Worm (Caenorhabditis elegans) whole organism, L2 larva: Measurements from ENCODE around the gene atf-2.

ENCODE experiments used
- C34F6.9 ChIP-seq: fragments of 150-350 bp; optimal IDR thresholded peaks from 2 replicates; lab custom pipeline; 2014; ENCODE audit warnings: missing biosample characterization, missing genetic modification characterization
- F13H6.1 ChIP-seq: sonication (generic microtip); optimal IDR thresholded peaks from 2 replicates; lab custom pipeline; 2016; ENCODE audit warnings: missing genetic modification characterization, missing compliant biosample characterization
- R02D3.7 ChIP-seq: fragments of 150-350 bp; optimal IDR thresholded peaks from 2 replicates; lab custom pipeline; 2014; ENCODE audit warnings: missing biosample characterization, missing genetic modification characterization
- Y55F3AM.14 ChIP-seq: fragments of 200-800 bp; sonication (Bioruptor generic); optimal IDR thresholded peaks from 2 replicates; lab custom pipeline; 2018; ENCODE audit warnings: mild to moderate bottlenecking, missing genetic modification characterization, missing compliant biosample characterization
- ZK546.5 ChIP-seq: sonication (generic microtip); optimal IDR thresholded peaks from 2 replicates; lab custom pipeline; 2017; ENCODE audit warnings: missing biosample characterization, missing genetic modification characterization
- alr-1 ChIP-seq: fragments of 150-350 bp; optimal IDR thresholded peaks from 2 replicates; lab custom pipeline; 2014; ENCODE audit warnings: missing biosample characterization, missing genetic modification characterization
- aly-2 ChIP-seq: fragments of 150-350 bp; optimal IDR thresholded peaks from 2 replicates; lab custom pipeline; 2014; ENCODE audit warnings: missing biosample characterization, missing genetic modification characterization
- ama-1 ChIP-seq: fragments of 150-350 bp; optimal IDR thresholded peaks from 2 replicates; lab custom pipeline; 2018; ENCODE audit warnings: inconsistent platforms
- blmp-1 ChIP-seq: sonication (generic microtip); optimal IDR thresholded peaks from 2 replicates; lab custom pipeline; 2017; ENCODE audit warnings: missing genetic modification characterization, mild to moderate bottlenecking, missing compliant biosample characterization, antibody characterized with exemption, moderate library complexity; ENCODE audit not compliant: insufficient read depth
- ceh-16 ChIP-seq: fragments of 150-350 bp; optimal IDR thresholded peaks from 2 replicates; lab custom pipeline; 2014; ENCODE audit warnings: missing biosample characterization, missing genetic modification characterization
- ceh-82 ChIP-seq: fragments of 150-350 bp; optimal IDR thresholded peaks from 2 replicates; lab custom pipeline; 2014; ENCODE audit warnings: missing biosample characterization, missing genetic modification characterization
- crh-2 ChIP-seq: sonication (generic microtip); optimal IDR thresholded peaks from 2 replicates; lab custom pipeline; 2017; ENCODE audit warnings: missing biosample characterization, missing genetic modification characterization
- dmd-4 ChIP-seq: sonication (generic microtip); optimal IDR thresholded peaks from 2 replicates; lab custom pipeline; 2017; ENCODE audit warnings: missing biosample characterization, missing genetic modification characterization
- egl-27 ChIP-seq: sonication (generic microtip); optimal IDR thresholded peaks from 3 replicates; lab custom pipeline; 2017; ENCODE audit warnings: missing biosample characterization, missing genetic modification reagents, missing genetic modification characterization
- elt-1 ChIP-seq: fragments of 150-350 bp; optimal IDR thresholded peaks from 2 replicates; lab custom pipeline; 2014; ENCODE audit warnings: missing biosample characterization, missing genetic modification characterization
- elt-3 ChIP-seq: sonication (generic microtip); optimal IDR thresholded peaks from 2 replicates; lab custom pipeline; 2017; ENCODE audit warnings: missing biosample characterization, missing genetic modification characterization
- fos-1 ChIP-seq: fragments of 150-350 bp; optimal IDR thresholded peaks from 2 replicates; lab custom pipeline; 2014; ENCODE audit warnings: missing biosample characterization, missing genetic modification characterization
- gmeb-1 ChIP-seq: fragments of 150-350 bp; optimal IDR thresholded peaks from 2 replicates; lab custom pipeline; 2014; ENCODE audit warnings: missing biosample characterization, missing genetic modification characterization
- lin-11 ChIP-seq: fragments of 150-350 bp; sonication (generic microtip); optimal IDR thresholded peaks from 2 replicates; lab custom pipeline; 2014; ENCODE audit warnings: missing biosample characterization, missing genetic modification characterization, inconsistent platforms, mixed read lengths
- lin-13 ChIP-seq: fragments of 150-350 bp; optimal IDR thresholded peaks from 2 replicates; lab custom pipeline; 2014; ENCODE audit warnings: missing biosample characterization, missing genetic modification reagents, missing genetic modification characterization
- lin-39 ChIP-seq: fragments of 150-350 bp; optimal IDR thresholded peaks from 2 replicates; lab custom pipeline; 2014; ENCODE audit warnings: missing biosample characterization, missing genetic modification reagents, missing genetic modification characterization
- lsy-2 ChIP-seq, 2 experiments: fragments of 150-350 bp in 1 of 2; sonication (generic microtip) in 1 of 2; optimal IDR thresholded peaks; 2 replicates each; lab custom pipeline; 2014 to 2017; ENCODE audit warnings: missing biosample characterization in 2 of 2, missing genetic modification characterization in 2 of 2
- mab-5 ChIP-seq: fragments of 150-350 bp; optimal IDR thresholded peaks from 2 replicates; lab custom pipeline; 2014; ENCODE audit warnings: missing biosample characterization, missing genetic modification characterization
- mbf-1 ChIP-seq: sonication (generic microtip); optimal IDR thresholded peaks from 2 replicates; lab custom pipeline; 2017; ENCODE audit warnings: missing biosample characterization, missing genetic modification characterization
- mdl-1 ChIP-seq, 2 experiments: fragments of 150-350 bp in 1 of 2; sonication (generic microtip) in 1 of 2; optimal IDR thresholded peaks; 2 replicates each; lab custom pipeline; 2017; ENCODE audit warnings: missing biosample characterization in 2 of 2, missing genetic modification characterization in 2 of 2
- nhr-10 ChIP-seq: sonication (generic microtip); optimal IDR thresholded peaks from 2 replicates; lab custom pipeline; 2017; ENCODE audit warnings: missing biosample characterization, missing genetic modification characterization
- nhr-11 ChIP-seq: fragments of 150-350 bp; optimal IDR thresholded peaks from 2 replicates; lab custom pipeline; 2014; ENCODE audit warnings: missing biosample characterization, missing genetic modification characterization
- nhr-12 ChIP-seq: fragments of 150-350 bp; optimal IDR thresholded peaks from 2 replicates; lab custom pipeline; 2014; ENCODE audit warnings: missing biosample characterization, missing genetic modification characterization
- nhr-129 ChIP-seq: fragments of 150-350 bp; optimal IDR thresholded peaks from 2 replicates; lab custom pipeline; 2014; ENCODE audit warnings: missing biosample characterization, missing genetic modification characterization
- nhr-21 ChIP-seq: fragments of 150-350 bp; optimal IDR thresholded peaks from 2 replicates; lab custom pipeline; 2014; ENCODE audit warnings: missing biosample characterization, missing genetic modification characterization
- nhr-23 ChIP-seq: fragments of 150-350 bp; optimal IDR thresholded peaks from 2 replicates; lab custom pipeline; 2014; ENCODE audit warnings: missing biosample characterization, missing genetic modification reagents, missing genetic modification characterization
- nhr-237 ChIP-seq: fragments of 150-350 bp; optimal IDR thresholded peaks from 2 replicates; lab custom pipeline; 2014; ENCODE audit warnings: missing biosample characterization, missing genetic modification characterization
- nhr-25 ChIP-seq: fragments of 150-350 bp; sonication (generic microtip); optimal IDR thresholded peaks from 3 replicates; lab custom pipeline; 2014; ENCODE audit warnings: missing biosample characterization, missing genetic modification characterization
- nhr-6 ChIP-seq: fragments of 150-350 bp; optimal IDR thresholded peaks from 2 replicates; lab custom pipeline; 2014; ENCODE audit warnings: missing biosample characterization, missing genetic modification characterization
- nhr-77 ChIP-seq: fragments of 150-350 bp; optimal IDR thresholded peaks from 2 replicates; lab custom pipeline; 2014; ENCODE audit warnings: missing biosample characterization, missing genetic modification characterization
- peb-1 ChIP-seq: fragments of 150-350 bp; optimal IDR thresholded peaks from 2 replicates; lab custom pipeline; 2014; ENCODE audit warnings: missing biosample characterization, missing genetic modification characterization
- sem-4 ChIP-seq: fragments of 150-350 bp; optimal IDR thresholded peaks from 2 replicates; lab custom pipeline; 2014; ENCODE audit warnings: missing biosample characterization, missing genetic modification reagents, missing genetic modification characterization
- skn-1 ChIP-seq: sonication (generic microtip); optimal IDR thresholded peaks from 2 replicates; lab custom pipeline; 2017; ENCODE audit warnings: missing biosample characterization, missing genetic modification characterization
- sma-3 ChIP-seq: sonication (generic microtip); optimal IDR thresholded peaks from 2 replicates; lab custom pipeline; 2016; ENCODE audit warnings: missing genetic modification reagents, missing genetic modification characterization, missing compliant biosample characterization
- sma-9 ChIP-seq, 2 experiments: fragments of 150-350 bp in 1 of 2; sonication (generic microtip) in 1 of 2; optimal IDR thresholded peaks; 2 replicates each; lab custom pipeline; 2014 to 2016; ENCODE audit warnings: missing genetic modification characterization in 2 of 2, mild to moderate bottlenecking in 1 of 2, missing biosample characterization in 1 of 2, missing compliant biosample characterization in 1 of 2, missing genetic modification reagents in 1 of 2, moderate library complexity in 1 of 2
- snpc-4 ChIP-seq: fragments of 150-350 bp; optimal IDR thresholded peaks from 2 replicates; lab custom pipeline; 2014; ENCODE audit warnings: missing biosample characterization, missing genetic modification characterization
- unc-39 ChIP-seq: fragments of 150-350 bp; optimal IDR thresholded peaks from 2 replicates; lab custom pipeline; 2014; ENCODE audit warnings: missing biosample characterization, missing genetic modification characterization
- unc-55 ChIP-seq: fragments of 150-350 bp; sonication (generic microtip); optimal IDR thresholded peaks from 3 replicates; lab custom pipeline; 2014; ENCODE audit warnings: missing biosample characterization, missing genetic modification reagents, missing genetic modification characterization
- unc-62 ChIP-seq: fragments of 150-350 bp; optimal IDR thresholded peaks from 2 replicates; lab custom pipeline; 2014; ENCODE audit warnings: missing biosample characterization, missing genetic modification reagents, missing genetic modification characterization
- zag-1 ChIP-seq: fragments of 150-350 bp; optimal IDR thresholded peaks from 2 replicates; lab custom pipeline; 2014; ENCODE audit warnings: missing biosample characterization, missing genetic modification characterization
- ztf-1 ChIP-seq: fragments of 200-800 bp; sonication (Bioruptor generic); conservative IDR thresholded peaks from 2 replicates; pipeline ENCODE4 v1.3.6; 2022; ENCODE audit warnings: missing genetic modification characterization, missing compliant biosample characterization
- ztf-11 ChIP-seq: sonication (generic microtip); optimal IDR thresholded peaks from 2 replicates; lab custom pipeline; 2017; ENCODE audit warnings: missing biosample characterization, missing genetic modification characterization
- ztf-4 ChIP-seq: fragments of 150-350 bp; optimal IDR thresholded peaks from 2 replicates; lab custom pipeline; 2014; ENCODE audit warnings: missing biosample characterization, missing genetic modification characterization

atf-2 gene

ce11 chrII:8785875-8786274, 34.1 kb downstream of the atf-2 start:
- peak; percentile 8 for TF ChIP-seq snpc-4 (tag; lab: Kevin White, UChicago)
- no peak for TF ChIP-seq peb-1 (tag; lab: Kevin White, UChicago)
- no peak for TF ChIP-seq unc-55 (GFP tag; lab: Kevin White, UChicago)
- TF ChIP-seq ztf-11, result no peak
- peak; percentile 46 for TF ChIP-seq nhr-129 (tag; lab: Kevin White, UChicago)
- no peak for TF ChIP-seq elt-3 (tag; lab: Kevin White, UChicago)
- TF ChIP-seq ztf-4, result peak; percentile 39
- TF ChIP-seq lin-39 (tag; lab: Kevin White, UChicago), result no peak
- no peak for TF ChIP-seq mbf-1 (tag; lab: Kevin White, UChicago)
- no peak for TF ChIP-seq nhr-237 (tag; lab: Kevin White, UChicago)
- TF ChIP-seq ama-1 (lab: Kevin White, UChicago), result no peak
- TF ChIP-seq nhr-23, result no peak
- TF ChIP-seq sem-4, result peak; percentile 32
- TF ChIP-seq C34F6.9 (tag; lab: Kevin White, UChicago), result peak; percentile 35
- peak; percentile 13 for TF ChIP-seq nhr-11
- TF ChIP-seq sma-9 (GFP tag; optimal IDR thresholded peaks at IDR 0.05; lab: Kevin White, UChicago), result peak; percentile 25
- TF ChIP-seq sma-9 (tag; optimal IDR thresholded peaks at IDR 0.05; lab: Kevin White, UChicago), result no peak
- TF ChIP-seq lsy-2 (tag; optimal IDR thresholded peaks at IDR 0.05; lab: Kevin White, UChicago), result peak in 1 of 2 experiments; percentile 46
- TF ChIP-seq gmeb-1, result no peak
- TF ChIP-seq mdl-1 (tag; optimal IDR thresholded peaks at IDR 0.05; lab: Kevin White, UChicago), result peak; percentile 45 to 58

ce11 chrII:8787376-8787775, 35.6 kb downstream of the atf-2 start:
- peak; percentile 97 for TF ChIP-seq nhr-21 (tag; lab: Kevin White, UChicago)
- TF ChIP-seq nhr-12 (tag; lab: Kevin White, UChicago), result no peak
- TF ChIP-seq sma-3 (GFP tag; lab: Kevin White, UChicago), result peak; percentile 97
- no peak for TF ChIP-seq dmd-4
- TF ChIP-seq snpc-4 (tag; lab: Kevin White, UChicago), result peak; percentile 69
- TF ChIP-seq mab-5, result peak; percentile 92
- peak; percentile 32 to 75 for TF ChIP-seq mdl-1 (tag; optimal IDR thresholded peaks at IDR 0.05; lab: Kevin White, UChicago)
- peak; percentile 47 for TF ChIP-seq ceh-16 (tag; lab: Kevin White, UChicago)
- TF ChIP-seq nhr-11, result no peak
- no peak for TF ChIP-seq nhr-23
- peak; percentile 90 for TF ChIP-seq nhr-6 (tag; lab: Kevin White, UChicago)
- TF ChIP-seq nhr-10 (tag; lab: Kevin White, UChicago), result peak; percentile 72
- TF ChIP-seq egl-27, result peak; percentile 82
- TF ChIP-seq C34F6.9 (tag; lab: Kevin White, UChicago), result peak; percentile 100
- peak; percentile 28 for TF ChIP-seq ZK546.5 (tag; lab: Kevin White, UChicago)
- no peak for TF ChIP-seq aly-2 (tag; lab: Kevin White, UChicago)
- TF ChIP-seq unc-62 (GFP tag; lab: Kevin White, UChicago), result peak; percentile 69
- TF ChIP-seq elt-1 (tag; lab: Kevin White, UChicago), result no peak
- TF ChIP-seq sma-9 (GFP tag; optimal IDR thresholded peaks at IDR 0.05; lab: Kevin White, UChicago), result peak; percentile 95
- no peak for TF ChIP-seq sma-9 (tag; optimal IDR thresholded peaks at IDR 0.05; lab: Kevin White, UChicago)
- peak; percentile 93 for TF ChIP-seq F13H6.1 (tag; lab: Kevin White, UChicago)
- peak; percentile 89 for TF ChIP-seq lin-13 (GFP tag; lab: Kevin White, UChicago)
- 0 out of 2 replicates have a peak, but pooled peaks have one; percentile 46 for TF ChIP-seq ztf-1 (GFP tag; lab: Robert Waterston, UW)
- TF ChIP-seq unc-39 (tag; lab: Kevin White, UChicago), result no peak
- no peak for TF ChIP-seq lin-39 (tag; lab: Kevin White, UChicago)
- TF ChIP-seq R02D3.7 (tag; lab: Kevin White, UChicago), result no peak
- TF ChIP-seq skn-1, result peak; percentile 90
- TF ChIP-seq lsy-2 (tag; optimal IDR thresholded peaks at IDR 0.05; lab: Kevin White, UChicago), result peak; percentile 75 to 96
- peak; percentile 92 for TF ChIP-seq gmeb-1
- peak; percentile 99 for TF ChIP-seq nhr-129 (tag; lab: Kevin White, UChicago)
- TF ChIP-seq nhr-237 (tag; lab: Kevin White, UChicago), result no peak
- peak; percentile 80 for TF ChIP-seq Y55F3AM.14
- TF ChIP-seq alr-1 (tag; lab: Kevin White, UChicago), result no peak
- TF ChIP-seq unc-55 (GFP tag; lab: Kevin White, UChicago), result peak; percentile 93
- no peak for TF ChIP-seq ztf-11
- no peak for TF ChIP-seq mbf-1 (tag; lab: Kevin White, UChicago)
- TF ChIP-seq ceh-82 (tag; lab: Kevin White, UChicago), result peak; percentile 66
- peak; percentile 96 for TF ChIP-seq fos-1
- peak; percentile 72 for TF ChIP-seq nhr-77 (tag; lab: Kevin White, UChicago)
- peak; percentile 97 for TF ChIP-seq nhr-25 (tag; lab: Kevin White, UChicago)
- peak; percentile 60 for TF ChIP-seq blmp-1 (tag; lab: Kevin White, UChicago)
- TF ChIP-seq elt-3 (tag; lab: Kevin White, UChicago), result no peak
- peak; percentile 98 for TF ChIP-seq crh-2 (tag; lab: Kevin White, UChicago)
- no peak for TF ChIP-seq peb-1 (tag; lab: Kevin White, UChicago)
- TF ChIP-seq ama-1 (lab: Kevin White, UChicago), result peak; percentile 93
- TF ChIP-seq zag-1, result peak; percentile 76
- TF ChIP-seq lin-11 (tag; lab: Kevin White, UChicago), result peak; percentile 97
- TF ChIP-seq ztf-4, result peak; percentile 95
- TF ChIP-seq sem-4, result peak; percentile 96
